Fruit fly (Drosophila melanogaster): Measurements from ENCODE around the gene Grip71.

The Grip71 gene

DNA sequence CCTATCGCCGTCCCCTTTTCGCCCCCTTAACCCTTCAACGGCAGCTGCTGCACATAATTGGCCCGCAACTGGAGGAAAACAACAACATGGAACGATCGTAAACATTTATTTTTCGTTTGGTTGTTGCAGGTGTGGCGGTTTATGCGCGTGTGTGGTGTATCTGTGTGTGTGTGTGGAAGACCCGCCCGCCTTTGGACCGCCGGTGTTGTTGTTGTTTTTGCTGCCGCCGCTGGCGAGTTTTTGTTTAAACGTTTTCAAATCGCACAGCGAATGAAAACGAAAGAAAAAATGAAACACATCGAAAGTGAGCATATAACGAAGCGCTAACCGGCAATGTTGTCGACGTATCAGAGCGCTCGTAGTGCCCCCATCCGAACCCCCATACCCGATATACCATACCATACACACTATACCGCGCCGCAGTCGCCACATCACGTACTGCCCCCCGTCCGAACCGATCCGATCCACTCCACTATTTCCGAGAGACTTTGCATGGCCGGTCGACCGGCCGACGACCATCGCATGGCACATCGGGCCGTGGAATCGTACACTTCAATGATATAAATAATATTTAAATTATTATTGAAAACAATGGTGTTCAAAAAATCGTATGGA, 27.0 kb downstream of the Grip71 start (continued):
- no peak for TF ChIP-seq CG17802 (tag; optimal IDR thresholded peaks at IDR 0.05)
- TF ChIP-seq Dip2 (GFP tag; IDR thresholded peaks at IDR 0.05): no peak
- no peak for TF ChIP-seq CG12391 (tag; optimal IDR thresholded peaks at IDR 0.05)
- no peak for TF ChIP-seq oc (tag; optimal IDR thresholded peaks at IDR 0.05)
- TF ChIP-seq fd64A (GFP tag; optimal IDR thresholded peaks at IDR 0.05): no peak
- TF ChIP-seq CG3726 (GFP tag; IDR thresholded peaks at IDR 0.05): no peak
- no peak for TF ChIP-seq Antp (GFP tag; optimal IDR thresholded peaks at IDR 0.05)
- no peak for TF ChIP-seq Neu2 (GFP tag; optimal IDR thresholded peaks at IDR 0.05; ENCODE audit: borderline replicate concordance)
- no peak for TF ChIP-seq dmrt11E (tag; optimal IDR thresholded peaks at IDR 0.05)
- TF ChIP-seq CG9727 (GFP tag; optimal IDR thresholded peaks at IDR 0.05): no peak
- no peak for TF ChIP-seq kah (GFP tag; optimal IDR thresholded peaks at IDR 0.05)
- TF ChIP-seq disco-r (GFP tag; optimal IDR thresholded peaks at IDR 0.05): no peak
- TF ChIP-seq CG2116 (GFP tag; optimal IDR thresholded peaks at IDR 0.05): no peak
- TF ChIP-seq CG17385 (GFP tag; optimal IDR thresholded peaks at IDR 0.05): no peak
- TF ChIP-seq CG3065 (GFP tag; optimal IDR thresholded peaks at IDR 0.05): no peak
- no peak for TF ChIP-seq CG14710 (tag; optimal IDR thresholded peaks at IDR 0.05)
- TF ChIP-seq sob (GFP tag; IDR thresholded peaks at IDR 0.05): no peak
- peak; percentile 86 for TF ChIP-seq CG2199 (GFP tag; IDR thresholded peaks at IDR 0.05)
- no peak for TF ChIP-seq CG18011 (GFP tag; optimal IDR thresholded peaks at IDR 0.05)
- TF ChIP-seq CG11504 (tag; optimal IDR thresholded peaks at IDR 0.05): no peak
- TF ChIP-seq Hand (GFP tag; optimal IDR thresholded peaks at IDR 0.05): no peak
- TF ChIP-seq ase (GFP tag; IDR thresholded peaks at IDR 0.05): no peak
- TF ChIP-seq CG7357 (GFP tag; IDR thresholded peaks at IDR 0.05): no peak
- TF ChIP-seq knrl (GFP tag; IDR thresholded peaks at IDR 0.05; ENCODE audit: partially characterized antibody): no peak
- TF ChIP-seq Fer2 (tag; optimal IDR thresholded peaks at IDR 0.05): no peak
- no peak for TF ChIP-seq sens-2 (GFP tag; IDR thresholded peaks at IDR 0.05)
- 0 out of 3 replicates have a peak, but pooled peaks have one; percentile 8 for TF ChIP-seq H15 (GFP tag; IDR thresholded peaks at IDR 0.05)
- no peak for TF ChIP-seq CG8359 (GFP tag; optimal IDR thresholded peaks at IDR 0.05; ENCODE audit: borderline replicate concordance)
- no peak for TF ChIP-seq Ptx1 (GFP tag; IDR thresholded peaks at IDR 0.05)
- TF ChIP-seq CG12299 (tag; optimal IDR thresholded peaks at IDR 0.05): no peak
- no peak for TF ChIP-seq Aef1 (GFP tag; IDR thresholded peaks at IDR 0.05)
- no peak for TF ChIP-seq CG32767 (GFP tag; IDR thresholded peaks at IDR 0.05)
- TF ChIP-seq CG4617 (GFP tag; optimal IDR thresholded peaks at IDR 0.05; ENCODE audit: borderline replicate concordance): no peak
- no peak for TF ChIP-seq CG1792 (GFP tag; optimal IDR thresholded peaks at IDR 0.05)
- no peak for TF ChIP-seq CG1602 (GFP tag; optimal IDR thresholded peaks at IDR 0.05)
- TF ChIP-seq CG31224 (GFP tag; IDR thresholded peaks at IDR 0.05): no peak
- no peak for TF ChIP-seq CG16863 (GFP tag; optimal IDR thresholded peaks at IDR 0.05)
- no peak for TF ChIP-seq al (GFP tag; IDR thresholded peaks at IDR 0.05)
- TF ChIP-seq CG1529 (GFP tag; optimal IDR thresholded peaks at IDR 0.05): no peak
- TF ChIP-seq vvl (GFP tag; IDR thresholded peaks at IDR 0.05): no peak
- no peak for TF ChIP-seq CG18262 (tag; optimal IDR thresholded peaks at IDR 0.05)
- peak; percentile 42 for TF ChIP-seq kni (GFP tag; optimal IDR thresholded peaks at IDR 0.05)
- TF ChIP-seq ash1 (GFP tag; optimal IDR thresholded peaks at IDR 0.05): no peak
- no peak for TF ChIP-seq prd (optimal IDR thresholded peaks at IDR 0.05)
- no peak for TF ChIP-seq prd (GFP tag; IDR thresholded peaks at IDR 0.05)
- TF ChIP-seq NC2α (GFP tag; optimal IDR thresholded peaks at IDR 0.05): no peak
- TF ChIP-seq dati (GFP tag; IDR thresholded peaks at IDR 0.05): no peak
- TF ChIP-seq zfh1 (GFP tag; IDR thresholded peaks at IDR 0.05): no peak
- peak; percentile 56 for TF ChIP-seq Adf1 (GFP tag; IDR thresholded peaks at IDR 0.05)
- TF ChIP-seq sens (GFP tag): no peak
- no peak for TF ChIP-seq CG5245 (GFP tag; optimal IDR thresholded peaks at IDR 0.05)
- no peak for TF ChIP-seq CG15011 (GFP tag; optimal IDR thresholded peaks at IDR 0.05)
